Worm (Caenorhabditis elegans): Measurements from ENCODE around the gene T07E3.3.
A peak's percentile ranks its signal among the peaks of the same experiment; 100 is the strongest.

Gene T07E3.3

ce11 chrIII:6885889-6886288 lies 17.8 kb upstream of the T07E3.3 start:
- TF ChIP-seq unc-62 (GFP tag; optimal IDR thresholded peaks at IDR 0.05): no peak
- no peak for TF ChIP-seq skn-1 (tag; optimal IDR thresholded peaks at IDR 0.05)
- TF ChIP-seq ama-1 (optimal IDR thresholded peaks at IDR 0.05): no peak
- TF ChIP-seq nhr-25 (tag; optimal IDR thresholded peaks at IDR 0.05): no peak
- no peak for TF ChIP-seq aly-2 (tag; optimal IDR thresholded peaks at IDR 0.05)
- no peak for TF ChIP-seq elt-1 (tag; optimal IDR thresholded peaks at IDR 0.05)
- no peak for TF ChIP-seq hmg-11 (tag; optimal IDR thresholded peaks at IDR 0.05)
- no peak for TF ChIP-seq sea-2 (GFP tag; optimal IDR thresholded peaks at IDR 0.05)
- TF ChIP-seq nhr-23 (tag; optimal IDR thresholded peaks at IDR 0.05): no peak
- TF ChIP-seq nhr-77 (tag; optimal IDR thresholded peaks at IDR 0.05): no peak
- no peak for TF ChIP-seq ceh-28 (tag; optimal IDR thresholded peaks at IDR 0.05)
- TF ChIP-seq nfya-1 (tag; optimal IDR thresholded peaks at IDR 0.05; ENCODE audit: insufficient read depth): no peak
- no peak for TF ChIP-seq ztf-11 (tag; optimal IDR thresholded peaks at IDR 0.05)
- TF ChIP-seq fkh-2 (tag; optimal IDR thresholded peaks at IDR 0.05): no peak

- TF ChIP-seq ZK546.5 (tag; optimal IDR thresholded peaks at IDR 0.05) (no peak), aly-2 (tag; optimal IDR thresholded peaks at IDR 0.05) (no peak), nhr-67 (tag; optimal IDR thresholded peaks at IDR 0.05) (no peak), nfya-1 (tag; optimal IDR thresholded peaks at IDR 0.05; ENCODE audit: insufficient read depth) (peak; percentile 67), ama-1 (optimal IDR thresholded peaks at IDR 0.05) (peak; percentile 18), nhr-28 (tag; optimal IDR thresholded peaks at IDR 0.05) (no peak), mml-1 (tag; optimal IDR thresholded peaks at IDR 0.05) (no peak), skn-1 (tag; optimal IDR thresholded peaks at IDR 0.05) (no peak), sea-2 (GFP tag; optimal IDR thresholded peaks at IDR 0.05) (no peak), ceh-28 (tag; optimal IDR thresholded peaks at IDR 0.05) (no peak), elt-2 (tag; optimal IDR thresholded peaks at IDR 0.05) (peak; percentile 35), nhr-237 (tag; optimal IDR thresholded peaks at IDR 0.05) (no peak), egl-27 (tag; optimal IDR thresholded peaks at IDR 0.05) (peak; percentile 32), ceh-9 (tag; optimal IDR thresholded peaks at IDR 0.05) (no peak), ceh-82 (tag; optimal IDR thresholded peaks at IDR 0.05) (no peak), mdl-1 (tag; optimal IDR thresholded peaks at IDR 0.05) (no peak), ztf-4 (tag; optimal IDR thresholded peaks at IDR 0.05) (no peak), R02D3.7 (tag; optimal IDR thresholded peaks at IDR 0.05) (peak; percentile 45), fos-1 (tag; optimal IDR thresholded peaks at IDR 0.05) (no peak), ceh-16 (tag; optimal IDR thresholded peaks at IDR 0.05) (no peak), zag-1 (tag; optimal IDR thresholded peaks at IDR 0.05) (no peak), nhr-23 (tag; optimal IDR thresholded peaks at IDR 0.05) (no peak), tbx-2 (tag; optimal IDR thresholded peaks at IDR 0.05) (peak; percentile 28), daf-12 (tag; optimal IDR thresholded peaks at IDR 0.05) (no peak), hmg-11 (tag; optimal IDR thresholded peaks at IDR 0.05) (peak; percentile 89), lsy-12 (tag; optimal IDR thresholded peaks at IDR 0.05) (peak; percentile 67), nhr-25 (tag; optimal IDR thresholded peaks at IDR 0.05) (no peak), jun-1 (tag; optimal IDR thresholded peaks at IDR 0.05) (no peak), pqm-1 (tag; optimal IDR thresholded peaks at IDR 0.05) (peak; percentile 33), elt-1 (tag; optimal IDR thresholded peaks at IDR 0.05) (no peak), unc-62 (GFP tag; optimal IDR thresholded peaks at IDR 0.05) (no peak), fkh-10 (GFP tag; optimal IDR thresholded peaks at IDR 0.05) (no peak), nhr-77 (tag; optimal IDR thresholded peaks at IDR 0.05) (no peak), nhr-43 (tag; optimal IDR thresholded peaks at IDR 0.05; ENCODE audit: poor library complexity, severe bottlenecking) (peak; percentile 25), nhr-12 (tag; optimal IDR thresholded peaks at IDR 0.05) (no peak), fkh-2 (tag; optimal IDR thresholded peaks at IDR 0.05) (no peak), eor-1 (tag; optimal IDR thresholded peaks at IDR 0.05) (no peak), snpc-4 (tag; optimal IDR thresholded peaks at IDR 0.05) (no peak), nhr-11 (tag; optimal IDR thresholded peaks at IDR 0.05) (no peak), egl-5 (tag; optimal IDR thresholded peaks at IDR 0.05) (no peak), pha-4 (tag; optimal IDR thresholded peaks at IDR 0.05) (no peak), unc-39 (tag; optimal IDR thresholded peaks at IDR 0.05) (no peak), nhr-76 (tag; optimal IDR thresholded peaks at IDR 0.05) (no peak), lin-15B (tag; optimal IDR thresholded peaks at IDR 0.05) (peak; percentile 32), lin-39 (tag; optimal IDR thresholded peaks at IDR 0.05) (peak; percentile 53), ztf-11 (tag; optimal IDR thresholded peaks at IDR 0.05) (no peak), elt-3 (tag; optimal IDR thresholded peaks at IDR 0.05) (peak in 1 of 3 experiments; percentile 59)
Measured at ce11 chrIII:6887574-6887973, 16.1 kb upstream of the T07E3.3 start.
